Worm (Caenorhabditis elegans): ENCODE measurements around the gene F14F9.3.

DNA sequence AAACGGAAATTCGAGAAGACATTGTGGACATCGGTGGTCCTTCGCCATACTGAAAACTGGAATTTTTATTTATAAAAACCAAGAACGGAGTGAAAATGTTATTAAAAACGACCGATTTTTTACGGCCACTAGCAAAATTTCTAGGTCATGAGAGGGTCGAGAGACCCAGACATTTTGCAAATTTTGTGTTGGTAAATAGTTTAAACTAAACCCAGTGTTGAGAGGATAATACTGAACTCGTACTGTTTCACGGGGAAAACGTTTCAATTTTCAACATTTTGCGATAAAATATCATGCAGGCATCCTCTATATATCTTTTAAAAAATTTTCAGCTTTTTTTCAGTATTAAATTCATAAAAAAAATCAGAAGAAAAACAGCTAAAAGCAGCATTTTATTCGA is 18.9 kb upstream of the F14F9.3 start, which contains the start of gene C04F5.9:
- TF ChIP-seq ama-1 (optimal IDR thresholded peaks at IDR 0.05): no peak
- no peak for TF ChIP-seq hmg-4 (GFP tag; optimal IDR thresholded peaks at IDR 0.05)
- TF ChIP-seq flt-1 (GFP tag; IDR thresholded peaks at IDR 0.05): no peak
- no peak for TF ChIP-seq scrt-1 (GFP tag; IDR thresholded peaks at IDR 0.05)
- no peak for TF ChIP-seq sea-1 (GFP tag; conservative IDR thresholded peaks at IDR 0.05)
- no peak for TF ChIP-seq ets-7 (tag; optimal IDR thresholded peaks at IDR 0.05)
- no peak for TF ChIP-seq tra-4 (tag; optimal IDR thresholded peaks at IDR 0.05)
- no peak for TF ChIP-seq tbx-11 (GFP tag; IDR thresholded peaks at IDR 0.05)

All from whole organism, early embryonic.